Worm (Caenorhabditis elegans) whole organism, late embryonic: ENCODE results near the gene nhr-203.

Source experiments
- C38D4.7 ChIP-seq: fragments of 200-800 bp; sonication (Bioruptor generic); optimal IDR thresholded peaks from 2 replicates; lab custom pipeline; 2018; ENCODE audit warnings: mild to moderate bottlenecking, missing genetic modification characterization, moderate library complexity, missing compliant biosample characterization
- ama-1 ChIP-seq: fragments of 150-350 bp; optimal IDR thresholded peaks from 2 replicates; lab custom pipeline; 2014
- ceh-34 ChIP-seq: sonication (generic microtip); optimal IDR thresholded peaks from 2 replicates; lab custom pipeline; 2016; ENCODE audit warnings: mild to moderate bottlenecking, missing genetic modification characterization, missing compliant biosample characterization
- gmeb-2 ChIP-seq: sonication (generic microtip); optimal IDR thresholded peaks from 2 replicates; lab custom pipeline; 2016; ENCODE audit warnings: missing genetic modification characterization, inconsistent platforms, missing compliant biosample characterization
- nhr-11 ChIP-seq: fragments of 150-350 bp; optimal IDR thresholded peaks from 2 replicates; lab custom pipeline; 2014; ENCODE audit warnings: missing biosample characterization, missing genetic modification characterization
- pha-4 ChIP-seq: fragments of 150-350 bp; optimal IDR thresholded peaks from 2 replicates; lab custom pipeline; 2018; ENCODE audit warnings: missing biosample characterization, missing genetic modification reagents, missing genetic modification characterization
- sdc-2 ChIP-seq: sonication (generic microtip); optimal IDR thresholded peaks from 2 replicates; lab custom pipeline; 2016; ENCODE audit warnings: missing genotype, missing genetic modification characterization, missing compliant biosample characterization
- sox-2 ChIP-seq: fragments of 200-800 bp; sonication (Bioruptor generic); IDR thresholded peaks from 2 replicates; pipeline ENCODE4 v1.3.6; 2022; ENCODE audit warnings: missing genetic modification reagents, missing genetic modification characterization, missing compliant biosample characterization
- tbx-2 ChIP-seq: sonication (generic microtip); optimal IDR thresholded peaks from 2 replicates; lab custom pipeline; 2016; ENCODE audit warnings: missing genetic modification characterization, missing compliant biosample characterization
- unc-55 ChIP-seq: sonication (generic microtip); optimal IDR thresholded peaks from 2 replicates; lab custom pipeline; 2017; ENCODE audit warnings: missing biosample characterization, missing genetic modification reagents, missing genetic modification characterization
- zip-5 ChIP-seq: sonication (generic microtip); optimal IDR thresholded peaks from 2 replicates; lab custom pipeline; 2016; ENCODE audit warnings: missing genetic modification characterization, missing compliant biosample characterization

DNA sequence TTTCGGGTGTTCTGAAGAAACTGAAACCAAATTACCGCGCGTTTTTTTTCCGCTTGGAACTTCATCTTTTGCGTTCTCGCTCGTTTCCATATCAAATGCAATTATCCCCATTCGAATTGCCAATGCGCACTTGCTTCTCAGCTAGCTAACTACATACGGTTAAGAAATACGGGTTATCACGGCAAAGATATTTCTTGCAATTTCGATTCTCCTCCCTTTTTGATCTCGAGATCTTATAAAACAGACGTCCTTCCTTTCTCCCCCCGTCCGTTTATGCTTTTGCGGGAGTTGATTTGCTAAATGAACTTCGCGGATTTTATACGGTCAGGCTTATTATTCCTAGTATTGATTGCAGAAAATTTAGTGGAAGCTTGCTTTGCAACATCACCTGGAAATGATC is 30.8 kb upstream of the nhr-203 start, which contains the start of gene B0554.4:
- TF ChIP-seq unc-55 (GFP tag; lab: Kevin White, UChicago), result no peak
- TF ChIP-seq ama-1, result no peak
- TF ChIP-seq sdc-2 (tag; lab: Kevin White, UChicago), result no peak
- TF ChIP-seq sox-2, result no peak
- no peak for TF ChIP-seq zip-5 (tag; lab: Kevin White, UChicago)
- TF ChIP-seq pha-4 (tag; lab: Kevin White, UChicago), result no peak
- TF ChIP-seq C38D4.7 (GFP tag; lab: Kevin White, UChicago), result no peak
- TF ChIP-seq gmeb-2 (tag; lab: Kevin White, UChicago), result no peak
- TF ChIP-seq tbx-2 (tag; lab: Kevin White, UChicago), result no peak
- no peak for TF ChIP-seq ceh-34 (tag; lab: Kevin White, UChicago)
- no peak for TF ChIP-seq nhr-11 (tag; lab: Kevin White, UChicago)
